Worm (Caenorhabditis elegans): Measurements from ENCODE around the gene T20B5.2.

DNA sequence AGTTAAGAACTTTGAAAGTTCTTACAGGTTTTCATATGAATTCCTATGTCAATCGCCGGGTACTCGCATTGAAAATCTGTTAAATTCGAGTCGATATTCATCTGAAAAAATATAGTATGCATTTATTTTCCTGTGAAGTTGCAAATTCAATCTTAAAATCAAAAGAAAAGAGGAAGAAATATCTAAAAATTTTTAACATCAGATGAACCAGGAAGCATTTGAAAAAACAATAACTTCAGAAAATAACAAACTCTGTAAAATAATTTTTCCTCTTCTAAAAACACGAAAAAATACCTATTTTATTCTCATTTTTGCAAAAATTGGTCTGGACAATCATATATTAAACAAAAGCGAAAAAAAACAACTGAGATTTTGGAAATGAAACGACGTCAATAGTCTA, 11.9 kb upstream of the T20B5.2 start, which contains the start of gene npr-7:
- no peak for TF ChIP-seq unc-130 (tag; optimal IDR thresholded peaks at IDR 0.05)
- TF ChIP-seq ces-1 (GFP tag; optimal IDR thresholded peaks at IDR 0.05): no peak
- no peak for TF ChIP-seq fkh-10 (GFP tag; optimal IDR thresholded peaks at IDR 0.05)
- TF ChIP-seq Y116A8C.19 (tag; optimal IDR thresholded peaks at IDR 0.05; ENCODE audit: borderline replicate concordance): no peak
- TF ChIP-seq unc-62 (GFP tag; optimal IDR thresholded peaks at IDR 0.05): no peak
- TF ChIP-seq tbx-2 (tag; optimal IDR thresholded peaks at IDR 0.05): no peak
- TF ChIP-seq zag-1 (tag; optimal IDR thresholded peaks at IDR 0.05): no peak

Measured in whole organism, L1 larva.